Fruit fly (Drosophila melanogaster) S2 (cell line): ENCODE data around the gene Hr38.
A peak's percentile ranks its signal among the peaks of the same experiment; 100 is the strongest.

ENCODE experiments used
- CG8478 ChIP-seq: fragments of >200 bp; optimal IDR thresholded peaks from 2 replicates; lab custom pipeline; 2018
- CTCF ChIP-seq, 2 experiments: fragments of >200 bp; optimal IDR thresholded peaks; 2 replicates each; lab custom pipeline; 2018

Gene Hr38

DNA sequence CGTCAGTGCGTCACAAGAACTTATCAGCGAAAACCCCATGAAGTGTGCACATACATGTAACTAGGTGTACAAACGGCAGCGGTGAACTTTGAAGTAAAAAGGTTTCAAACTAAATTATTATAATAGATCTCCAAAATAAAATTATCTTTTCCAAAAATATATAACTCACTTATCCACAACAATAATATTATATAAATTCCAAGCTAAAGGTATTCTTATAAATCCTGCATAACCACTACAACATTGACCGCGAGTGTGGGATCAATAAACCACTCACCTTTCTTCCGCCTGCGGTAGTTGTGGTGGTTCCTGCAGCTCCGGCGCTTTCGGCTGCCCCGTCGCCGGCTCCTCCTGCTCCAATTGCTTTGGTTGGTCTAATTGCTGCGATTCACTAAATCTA, 39.7 kb downstream of the Hr38 start:
- no peak for TF ChIP-seq CTCF (optimal IDR thresholded peaks at IDR 0.05; lab: Kevin White, UChicago)
- TF ChIP-seq CG8478 (lab: Kevin White, UChicago), result no peak

DNA sequence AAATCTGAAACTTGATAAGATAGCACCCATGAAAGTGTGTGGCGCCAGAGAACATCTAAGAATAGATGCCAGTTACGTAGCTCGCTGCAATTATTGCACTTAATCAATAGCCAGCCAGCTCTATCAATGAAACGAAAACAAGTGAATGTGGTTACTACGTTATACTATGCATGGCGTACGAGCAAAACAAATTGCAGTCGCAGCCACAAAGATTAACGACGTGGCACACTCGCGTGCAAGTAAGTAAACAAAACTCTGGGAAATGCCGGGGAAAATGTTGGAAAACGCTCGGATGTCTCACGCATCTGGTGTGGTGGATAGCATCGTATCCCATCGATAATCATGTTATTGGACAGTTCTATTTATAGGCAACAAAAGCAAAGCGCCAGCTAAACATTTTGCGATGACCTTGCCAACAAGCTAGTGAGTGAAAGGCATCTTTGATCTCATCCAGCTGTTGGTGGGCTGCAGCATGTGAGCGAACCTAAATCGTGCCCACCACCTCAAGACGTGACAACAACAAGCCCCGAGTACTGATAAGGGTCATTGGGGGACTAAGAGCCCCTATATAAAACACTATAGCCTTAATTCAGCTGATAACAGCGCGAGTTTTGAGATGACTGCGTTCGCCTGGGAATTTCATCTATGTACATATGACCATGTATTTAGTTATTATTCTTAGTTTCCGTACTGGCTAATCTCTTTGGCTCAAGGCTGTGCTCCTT, 40.5 kb downstream of the Hr38 start:
- no peak for TF ChIP-seq CG8478 (lab: Kevin White, UChicago)
- no peak for TF ChIP-seq CTCF (optimal IDR thresholded peaks at IDR 0.05; lab: Kevin White, UChicago)

DNA sequence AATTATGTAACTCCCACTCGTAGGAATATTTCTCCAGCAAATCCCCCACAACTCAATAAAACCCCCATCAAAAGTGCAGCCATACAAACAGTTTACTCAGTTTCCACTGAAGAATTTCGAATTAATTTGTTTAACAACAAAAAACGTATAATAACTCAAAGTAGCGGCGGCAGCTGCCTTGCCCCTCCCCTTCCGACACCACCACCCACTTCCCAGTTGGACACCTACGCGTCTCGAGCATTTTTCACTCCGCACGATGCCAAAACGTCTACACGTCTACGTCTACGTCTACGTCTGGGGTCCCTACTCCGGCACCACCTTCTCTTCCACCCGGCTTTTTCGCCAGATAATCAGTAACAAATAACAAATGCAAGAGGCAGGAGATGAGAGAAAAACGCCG, 43.2 kb downstream of the Hr38 start:
- no peak for TF ChIP-seq CTCF (optimal IDR thresholded peaks at IDR 0.05; lab: Kevin White, UChicago)
- no peak for TF ChIP-seq CG8478 (lab: Kevin White, UChicago)

dm6 chr2L:20664428-20664827, 50.0 kb downstream of the Hr38 start:
- TF ChIP-seq CTCF (optimal IDR thresholded peaks at IDR 0.05; lab: Kevin White, UChicago), result no peak
- no peak for TF ChIP-seq CG8478 (lab: Kevin White, UChicago)

dm6 chr2L:20661071-20661470, 53.3 kb downstream of the Hr38 start:
- no peak for TF ChIP-seq CTCF (optimal IDR thresholded peaks at IDR 0.05; lab: Kevin White, UChicago)
- TF ChIP-seq CG8478 (lab: Kevin White, UChicago), result no peak

dm6 chr2L:20656110-20656509, 58.3 kb downstream of the Hr38 start, which contains the start of the genes brun and CG2614:
brun (minus strand) TSS chr2L:20656178.
CG2614 (plus strand) TSS chr2L:20656426.
- TF ChIP-seq CTCF (optimal IDR thresholded peaks at IDR 0.05; lab: Kevin White, UChicago) (no peak), CG8478 (lab: Kevin White, UChicago) (no peak)

- TF ChIP-seq CG8478 (lab: Kevin White, UChicago) (no peak), CTCF (optimal IDR thresholded peaks at IDR 0.05; lab: Kevin White, UChicago) (no peak)
Observed at dm6 chr2L:20649891-20650290, 64.5 kb downstream of the Hr38 start, which contains the start of gene CG2611. CG2611 (plus strand) TSS chr2L:20650189.

DNA sequence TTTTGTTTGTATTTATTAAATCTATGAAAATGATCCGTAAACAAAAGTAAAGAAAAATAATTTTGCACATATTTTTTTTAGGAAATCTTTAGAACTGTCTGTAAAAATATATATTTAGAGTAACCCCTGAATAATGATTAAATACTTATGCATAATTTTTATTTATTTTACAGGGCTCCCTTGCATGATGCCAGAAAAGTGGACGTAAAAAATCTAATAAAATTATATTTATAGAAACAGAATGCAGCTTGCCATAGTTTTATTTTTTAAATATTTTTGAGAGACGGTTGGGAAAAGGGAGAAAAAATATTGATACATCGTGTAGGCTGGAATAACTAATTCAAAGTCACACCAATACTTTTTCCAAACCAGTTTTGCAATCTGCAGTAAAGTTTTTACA, 65.8 kb downstream of the Hr38 start, which contains the start of gene CG18810:
CG18810 (plus strand) TSS at position 301 of the 400 bp plus-strand sequence.
- TF ChIP-seq CTCF (optimal IDR thresholded peaks at IDR 0.05; lab: Kevin White, UChicago) (no peak), CG8478 (lab: Kevin White, UChicago) (no peak)

DNA sequence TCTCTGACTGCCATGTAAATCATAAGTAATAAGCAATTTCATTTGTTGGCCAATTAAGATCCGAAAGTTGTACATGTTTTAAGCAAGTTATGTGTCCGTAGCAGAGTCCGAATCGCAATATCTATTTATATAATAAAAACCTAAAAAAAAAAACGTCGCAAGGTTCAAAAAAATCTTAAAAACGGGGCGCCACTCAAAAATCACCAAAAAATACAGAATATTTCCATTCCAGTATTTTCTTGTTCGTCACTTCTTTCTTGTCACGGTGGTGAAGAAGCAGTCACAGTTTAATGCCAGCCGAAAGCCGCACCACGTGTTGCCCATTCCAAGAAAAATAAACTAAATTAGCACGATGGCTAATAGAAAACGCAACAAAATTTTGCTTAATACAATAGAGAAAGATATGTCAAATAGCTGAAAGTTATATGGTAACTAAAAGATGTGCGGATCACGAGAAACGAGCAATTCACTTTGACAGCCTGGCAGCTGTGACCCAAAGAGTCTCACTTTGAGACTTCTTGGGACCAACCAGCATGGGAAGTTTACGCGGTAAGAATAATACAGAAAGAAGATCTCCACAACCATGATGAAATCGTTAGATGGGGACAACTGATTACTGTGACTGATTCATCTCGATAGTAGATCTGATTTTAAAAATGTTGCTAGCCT, 67.0 kb downstream of the Hr38 start:
- TF ChIP-seq CTCF (optimal IDR thresholded peaks at IDR 0.05; lab: Kevin White, UChicago) (peak in 1 of 2 experiments; percentile 26), CG8478 (lab: Kevin White, UChicago) (no peak)

DNA sequence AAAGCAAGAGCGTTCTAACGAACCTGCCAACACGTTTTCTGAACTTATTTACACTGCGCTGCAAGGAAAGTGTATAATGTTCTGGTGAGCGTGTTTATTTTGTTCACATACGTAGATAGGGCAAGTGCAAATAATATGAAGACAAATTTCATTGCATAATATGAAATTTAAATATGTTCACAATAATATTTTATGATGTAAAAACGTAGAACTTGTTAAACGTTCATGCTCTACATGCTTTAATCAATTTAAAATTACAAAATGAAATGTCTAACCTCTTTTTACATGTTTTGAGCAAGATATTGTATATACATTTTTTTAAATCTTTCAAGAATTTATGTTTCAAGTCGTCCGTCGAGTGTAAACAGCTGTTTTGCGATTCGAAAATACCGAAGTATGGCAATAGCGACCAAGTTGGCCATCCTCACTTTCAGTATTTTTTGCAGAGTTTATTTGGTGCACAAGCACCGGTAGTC, 69.0 kb downstream of the Hr38 start, which contains the start of the genes phr6-4 and CG2608:
phr6-4 (minus strand) TSS at position 398 of the 476 bp plus-strand sequence.
CG2608 (plus strand) TSS at position 429 of the 476 bp plus-strand sequence.
- TF ChIP-seq CTCF (optimal IDR thresholded peaks at IDR 0.05; lab: Kevin White, UChicago) (no peak), CG8478 (lab: Kevin White, UChicago) (no peak)

dm6 chr2L:20643144-20643543, 71.2 kb downstream of the Hr38 start, which contains the start of gene CG17470:
CG17470 (minus strand) TSS chr2L:20643244.
- TF ChIP-seq CTCF (optimal IDR thresholded peaks at IDR 0.05; lab: Kevin White, UChicago) (no peak), CG8478 (lab: Kevin White, UChicago) (no peak)

DNA sequence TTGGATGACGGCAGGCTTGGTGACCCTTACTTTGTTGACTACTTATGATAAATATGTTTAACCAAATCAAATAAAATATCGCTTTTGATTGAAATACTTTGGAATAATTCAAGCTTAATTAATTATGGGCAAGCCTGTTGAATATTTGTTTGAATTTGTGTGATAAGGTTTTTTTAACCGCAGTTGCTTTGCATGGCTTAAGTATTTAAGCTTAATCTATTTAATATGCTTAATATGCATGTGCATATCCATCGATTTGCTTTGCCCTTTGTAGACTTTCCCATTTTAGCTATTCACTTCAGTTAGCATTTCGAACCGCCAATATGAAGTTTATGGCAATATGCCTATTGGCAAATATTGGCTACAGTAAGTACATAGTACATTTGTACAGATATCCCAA, 73.8 kb downstream of the Hr38 start, which contains the start of gene Sfp38D:
Sfp38D (plus strand) TSS at position 301 of the 400 bp plus-strand sequence.
- TF ChIP-seq CTCF (optimal IDR thresholded peaks at IDR 0.05; lab: Kevin White, UChicago), result no peak
- no peak for TF ChIP-seq CG8478 (lab: Kevin White, UChicago)

- TF ChIP-seq CG8478 (lab: Kevin White, UChicago) (no peak), CTCF (optimal IDR thresholded peaks at IDR 0.05; lab: Kevin White, UChicago) (no peak)
Observed at dm6 chr2L:20639821-20640220, 74.6 kb downstream of the Hr38 start, which contains the start of gene CG31680. CG31680 (plus strand) TSS chr2L:20640121.

DNA sequence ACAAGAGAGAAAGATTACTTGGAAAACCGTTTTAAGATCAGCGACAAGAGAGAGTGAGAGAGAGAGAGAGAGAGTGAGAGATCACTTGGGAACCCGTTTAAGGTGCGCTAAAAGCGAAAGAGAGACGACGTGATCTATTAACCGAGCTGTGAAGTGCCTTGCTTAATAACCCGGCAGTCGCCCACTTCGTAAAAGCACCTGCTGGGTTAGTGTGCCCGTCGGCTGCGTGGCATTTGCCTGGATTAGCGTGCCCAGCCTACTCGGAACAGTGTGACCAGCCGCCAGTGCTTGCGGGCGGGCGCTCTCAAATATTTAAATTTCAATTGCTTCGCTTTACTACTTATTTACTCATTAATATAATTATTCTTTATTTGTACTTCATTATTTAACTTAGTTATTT, 76.0 kb downstream of the Hr38 start:
- TF ChIP-seq CG8478 (lab: Kevin White, UChicago) (no peak), CTCF (optimal IDR thresholded peaks at IDR 0.05; lab: Kevin White, UChicago) (no peak)

dm6 chr2L:20634215-20634614, 80.2 kb downstream of the Hr38 start, which contains the start of gene CG17472:
CG17472 (plus strand) TSS chr2L:20634515.
- TF ChIP-seq CG8478 (lab: Kevin White, UChicago), result no peak
- TF ChIP-seq CTCF (optimal IDR thresholded peaks at IDR 0.05; lab: Kevin White, UChicago), result no peak
